Fruit fly (Drosophila melanogaster): Measurements from ENCODE around the gene jvl.

Gene jvl

dm6 chr3R:14819711-14820153 lies 78.3 kb downstream of the jvl start (continued):
- TF ChIP-seq CG15479 (GFP tag; optimal IDR thresholded peaks at IDR 0.05) (peak; percentile 94), CG12071 (GFP tag; optimal IDR thresholded peaks at IDR 0.05) (peak; percentile 4), Atf-2 (GFP tag; optimal IDR thresholded peaks at IDR 0.05) (no peak), NfI (GFP tag; optimal IDR thresholded peaks at IDR 0.05) (no peak), nerfin-1 (tag; optimal IDR thresholded peaks at IDR 0.05) (no peak), CG10654 (GFP tag; optimal IDR thresholded peaks at IDR 0.05) (no peak), CG12155 (GFP tag; optimal IDR thresholded peaks at IDR 0.05) (peak; percentile 6), CG1024 (GFP tag; IDR thresholded peaks at IDR 0.05) (no peak), schlank (tag; optimal IDR thresholded peaks at IDR 0.05) (no peak), Neu2 (GFP tag; optimal IDR thresholded peaks at IDR 0.05; ENCODE audit: borderline replicate concordance) (no peak), dysf (GFP tag; IDR thresholded peaks at IDR 0.05) (no peak), CG10543 (GFP tag; optimal IDR thresholded peaks at IDR 0.05) (peak; percentile 56), Dfd (GFP tag; optimal IDR thresholded peaks at IDR 0.05) (no peak), H15 (GFP tag; IDR thresholded peaks at IDR 0.05) (no peak), CG10274 (GFP tag; optimal IDR thresholded peaks at IDR 0.05) (no peak), CG32767 (GFP tag; IDR thresholded peaks at IDR 0.05) (no peak), gsb (GFP tag; IDR thresholded peaks at IDR 0.05) (no peak), hb (GFP tag; IDR thresholded peaks at IDR 0.05; ENCODE audit: partially characterized antibody) (no peak), CG3726 (GFP tag; IDR thresholded peaks at IDR 0.05) (no peak), Poxn (GFP tag; IDR thresholded peaks at IDR 0.05) (no peak), CG34422 (GFP tag; IDR thresholded peaks at IDR 0.05) (peak; percentile 78; the same call in 1 of the 3 replicates), CG12659 (GFP tag; optimal IDR thresholded peaks at IDR 0.05) (peak; percentile 6), CG11696 (GFP tag; IDR thresholded peaks at IDR 0.05) (no peak), Hmx (GFP tag; optimal IDR thresholded peaks at IDR 0.05) (no peak), CG13624 (GFP tag; optimal IDR thresholded peaks at IDR 0.05) (no peak), CG14965 (GFP tag; optimal IDR thresholded peaks at IDR 0.05; ENCODE audit: borderline replicate concordance) (no peak), Sin3A (optimal IDR thresholded peaks at IDR 0.05) (no peak), hkb (optimal IDR thresholded peaks at IDR 0.05) (no peak), hkb (GFP tag; IDR thresholded peaks at IDR 0.05) (no peak), CG1832 (GFP tag; optimal IDR thresholded peaks at IDR 0.05) (no peak), CG10565 (GFP tag; optimal IDR thresholded peaks at IDR 0.05) (no peak), CG8290 (GFP tag; optimal IDR thresholded peaks at IDR 0.05) (no peak), CG8290 (tag; optimal IDR thresholded peaks at IDR 0.05) (peak in 1 of 2 experiments; percentile 13), HLH54F (GFP tag; optimal IDR thresholded peaks at IDR 0.05) (no peak), Meics (GFP tag; optimal IDR thresholded peaks at IDR 0.05) (no peak), toy (GFP tag; IDR thresholded peaks at IDR 0.05) (no peak), zf30C (GFP tag; optimal IDR thresholded peaks at IDR 0.05) (no peak), NFAT (GFP tag; IDR thresholded peaks at IDR 0.05) (no peak), ham (GFP tag; IDR thresholded peaks at IDR 0.05) (no peak), TFAM (GFP tag; optimal IDR thresholded peaks at IDR 0.05) (no peak), her (GFP tag; optimal IDR thresholded peaks at IDR 0.05) (no peak), Taf1 (GFP tag; IDR thresholded peaks at IDR 0.05) (0 out of 2 replicates have a peak, but pooled peaks have one; percentile 6), HmgZ (tag; optimal IDR thresholded peaks at IDR 0.05) (peak; percentile 29), wdn (GFP tag; IDR thresholded peaks at IDR 0.05) (no peak), CG16813 (GFP tag; IDR thresholded peaks at IDR 0.05; ENCODE audit: partially characterized antibody) (no peak), CG1792 (GFP tag; optimal IDR thresholded peaks at IDR 0.05) (no peak), B-H1 (GFP tag; IDR thresholded peaks at IDR 0.05) (no peak), CG3995 (GFP tag; optimal IDR thresholded peaks at IDR 0.05) (no peak), CG8944 (GFP tag; optimal IDR thresholded peaks at IDR 0.05) (no peak), CG10267 (tag; optimal IDR thresholded peaks at IDR 0.05) (no peak), CG9727 (GFP tag; optimal IDR thresholded peaks at IDR 0.05) (no peak), Tbp (GFP tag; optimal IDR thresholded peaks at IDR 0.05) (no peak), CG13894 (tag; optimal IDR thresholded peaks at IDR 0.05) (peak; percentile 6)

All from whole organism, embryonic.